Fruit fly (Drosophila melanogaster) whole organism, embryonic: ENCODE measurements around the gene CG32176.

Source experiments
- Ada2b ChIP-seq: fragments of 200-800 bp; sonication (Bioruptor generic); IDR thresholded peaks from 2 replicates; pipeline ENCODE4 v1.3.6; 2022; ENCODE audit warnings: missing biosample characterization, missing genetic modification characterization
- Atf-2 ChIP-seq: fragments of 200-800 bp; sonication (Bioruptor generic); optimal IDR thresholded peaks from 2 replicates; lab custom pipeline; 2016; ENCODE audit warnings: missing biosample characterization, missing genetic modification characterization
- Atf3 ChIP-seq: fragments of 200-800 bp; sonication (Bioruptor generic); optimal IDR thresholded peaks from 3 replicates; lab custom pipeline; 2016; ENCODE audit warnings: missing biosample characterization, missing genetic modification characterization
- CG10321 ChIP-seq: fragments of 200-800 bp; sonication (Bioruptor generic); IDR thresholded peaks from 2 replicates; pipeline ENCODE4 v1.3.6; 2022; ENCODE audit warnings: missing biosample characterization, missing genetic modification characterization
- CG10654 ChIP-seq: fragments of 200-800 bp; sonication (Bioruptor generic); optimal IDR thresholded peaks from 2 replicates; lab custom pipeline; 2016; ENCODE audit warnings: missing biosample characterization, missing genetic modification characterization
- CG11093 ChIP-seq: fragments of 200-800 bp; sonication (Bioruptor generic); IDR thresholded peaks from 3 replicates; pipeline ENCODE4 v1.3.6; 2022; ENCODE audit warnings: missing biosample characterization, missing genetic modification characterization
- CG11723 ChIP-seq: fragments of 200-800 bp; sonication (Bioruptor generic); optimal IDR thresholded peaks from 2 replicates; lab custom pipeline; 2017; ENCODE audit warnings: missing biosample characterization, mild to moderate bottlenecking, missing genetic modification characterization
- CG12769 ChIP-seq: fragments of 200-800 bp; sonication (Bioruptor generic); optimal IDR thresholded peaks from 2 replicates; lab custom pipeline; 2019; ENCODE audit warnings: missing biosample characterization, mild to moderate bottlenecking, missing genetic modification characterization, moderate library complexity
- CG15479 ChIP-seq: fragments of 200-800 bp; sonication (Bioruptor generic); optimal IDR thresholded peaks from 3 replicates; lab custom pipeline; 2019; ENCODE audit warnings: missing biosample characterization, mild to moderate bottlenecking, missing genetic modification characterization, moderate library complexity
- CG15514 ChIP-seq: fragments of 200-800 bp; sonication (Bioruptor generic); optimal IDR thresholded peaks from 3 replicates; lab custom pipeline; 2017; ENCODE audit warnings: missing biosample characterization, missing genetic modification characterization, mild to moderate bottlenecking, moderate library complexity, missing genetic modification reagents
- CG18619 ChIP-seq: fragments of 200-800 bp; sonication (Bioruptor generic); optimal IDR thresholded peaks from 3 replicates; lab custom pipeline; 2017; ENCODE audit warnings: missing biosample characterization, mild to moderate bottlenecking, missing genetic modification characterization
- CG2199 ChIP-seq: fragments of 200-800 bp; sonication (Bioruptor generic); IDR thresholded peaks from 3 replicates; pipeline ENCODE4 v1.3.6; 2022; ENCODE audit warnings: missing biosample characterization, missing genetic modification characterization
- CG31441 ChIP-seq: fragments of 200-800 bp; sonication (Bioruptor generic); IDR thresholded peaks from 2 replicates; pipeline ENCODE4 v1.3.6; 2022; ENCODE audit warnings: missing biosample characterization, missing genetic modification characterization
- CG3407 ChIP-seq: fragments of 200-800 bp; sonication (Bioruptor generic); optimal IDR thresholded peaks from 2 replicates; lab custom pipeline; 2018; ENCODE audit warnings: missing biosample characterization, mild to moderate bottlenecking, missing genetic modification characterization
- CG34224 ChIP-seq: fragments of 200-800 bp; sonication (Bioruptor generic); IDR thresholded peaks from 3 replicates; pipeline ENCODE4 v1.3.6; 2022; ENCODE audit warnings: missing biosample characterization, missing genetic modification characterization; ENCODE audit not compliant: partially characterized antibody
- CG34376 ChIP-seq: fragments of 200-800 bp; sonication (Bioruptor generic); optimal IDR thresholded peaks from 2 replicates; lab custom pipeline; 2018; ENCODE audit warnings: missing biosample characterization, mild to moderate bottlenecking, missing genetic modification characterization
- CG34422 ChIP-seq: fragments of 200-800 bp; sonication (Bioruptor generic); IDR thresholded peaks from 3 replicates; pipeline ENCODE4 v1.3.6; 2022; ENCODE audit warnings: missing biosample characterization, missing genetic modification characterization
- CG4820 ChIP-seq: fragments of 200-800 bp; sonication (Bioruptor generic); optimal IDR thresholded peaks from 3 replicates; lab custom pipeline; 2016; ENCODE audit warnings: missing biosample characterization, missing genetic modification characterization
- CG4854 ChIP-seq: fragments of 200-800 bp; sonication (Bioruptor generic); optimal IDR thresholded peaks from 2 replicates; lab custom pipeline; 2016; ENCODE audit warnings: missing biosample characterization, missing genetic modification characterization, inconsistent platforms
- CG7556 ChIP-seq: fragments of 200-800 bp; sonication (Bioruptor generic); optimal IDR thresholded peaks from 2 replicates; lab custom pipeline; 2017; ENCODE audit warnings: missing biosample characterization, mild to moderate bottlenecking, missing genetic modification characterization
- CkIIα-i1 ChIP-seq: fragments of 200-800 bp; sonication (Bioruptor generic); IDR thresholded peaks from 2 replicates; pipeline ENCODE4 v1.3.6; 2022; ENCODE audit warnings: missing biosample characterization, missing genetic modification characterization
- D19A ChIP-seq: fragments of 200-800 bp; optimal IDR thresholded peaks from 3 replicates; lab custom pipeline; 2019; ENCODE audit warnings: missing biosample characterization, mild to moderate bottlenecking, missing genetic modification characterization, moderate library complexity
- Fer1 ChIP-seq: fragments of 200-800 bp; sonication (Bioruptor generic); optimal IDR thresholded peaks from 2 replicates; lab custom pipeline; 2017; ENCODE audit warnings: missing biosample characterization, mild to moderate bottlenecking, missing genetic modification characterization
- Hand ChIP-seq: fragments of 200-800 bp; sonication (Bioruptor generic); optimal IDR thresholded peaks from 2 replicates; lab custom pipeline; 2017; ENCODE audit warnings: mild to moderate bottlenecking, missing biosample characterization, missing genetic modification reagents, missing genetic modification characterization
- Hey ChIP-seq: fragments of 200-800 bp; sonication (Bioruptor generic); optimal IDR thresholded peaks from 3 replicates; lab custom pipeline; 2018; ENCODE audit warnings: missing biosample characterization, mild to moderate bottlenecking, missing genetic modification characterization
- Hr3 ChIP-seq: fragments of 200-800 bp; sonication (Bioruptor generic); optimal IDR thresholded peaks from 3 replicates; lab custom pipeline; 2016; ENCODE audit warnings: missing biosample characterization, missing genetic modification characterization
- MBD-R2 ChIP-seq: fragments of 200-800 bp; sonication (Bioruptor generic); IDR thresholded peaks from 2 replicates; pipeline ENCODE4 v1.3.6; 2022; ENCODE audit warnings: missing biosample characterization, missing genetic modification characterization
- Mad ChIP-seq: fragments of 200-800 bp; sonication (Bioruptor generic); optimal IDR thresholded peaks from 2 replicates; lab custom pipeline; 2016; ENCODE audit warnings: missing biosample characterization, missing genetic modification characterization
- Med ChIP-seq: fragments of 200-800 bp; sonication (Bioruptor generic); peaks from one replicate; lab custom pipeline; 2016; ENCODE audit warnings: missing biosample characterization, missing genetic modification characterization, mild to moderate bottlenecking, inconsistent platforms, moderate library complexity
- Nf-YC ChIP-seq: fragments of 200-800 bp; optimal IDR thresholded peaks from 3 replicates; lab custom pipeline; 2019; ENCODE audit warnings: missing biosample characterization, mild to moderate bottlenecking, missing genetic modification characterization, moderate library complexity
- Rx ChIP-seq: fragments of 200-800 bp; sonication (Bioruptor generic); IDR thresholded peaks from 2 replicates; pipeline ENCODE4 v1.3.6; 2022; ENCODE audit warnings: missing biosample characterization, missing genetic modification characterization
- Stat92E ChIP-seq, 3 experiments: fragments of >200 bp in 2 of 3; fragments of 200-800 bp in 1 of 3; sonication (Bioruptor generic) in 1 of 3; optimal IDR thresholded peaks; 2 replicates each; lab custom pipeline; 2017 to 2019; ENCODE audit warnings: missing biosample characterization in 3 of 3, missing genetic modification characterization in 3 of 3, mild to moderate bottlenecking in 1 of 3, moderate library complexity in 1 of 3
- Trl ChIP-seq, 3 experiments: fragments of >200 bp in 2 of 3; fragments of 200-800 bp in 1 of 3; sonication (Bioruptor generic) in 1 of 3; optimal IDR thresholded peaks; 2 replicates in 1 of 3; 3 replicates in 2 of 3; lab custom pipeline; 2016 to 2017; ENCODE audit warnings: missing biosample characterization in 1 of 3, missing genetic modification characterization in 1 of 3
- abd-A ChIP-seq: fragments of 200-800 bp; sonication (Bioruptor generic); optimal IDR thresholded peaks from 3 replicates; lab custom pipeline; 2019; ENCODE audit warnings: missing biosample characterization, mild to moderate bottlenecking, missing genetic modification characterization, moderate library complexity
- ase ChIP-seq: fragments of 200-800 bp; sonication (Bioruptor generic); IDR thresholded peaks from 3 replicates; pipeline ENCODE4 v1.3.6; 2022; ENCODE audit warnings: missing biosample characterization, missing genetic modification characterization
- corto ChIP-seq: fragments of 200-800 bp; sonication (Bioruptor generic); optimal IDR thresholded peaks from 2 replicates; lab custom pipeline; 2016; ENCODE audit warnings: missing biosample characterization, mild to moderate bottlenecking, missing genetic modification characterization, moderate library complexity
- dati ChIP-seq: fragments of 200-800 bp; sonication (Bioruptor generic); IDR thresholded peaks from 2 replicates; pipeline ENCODE4 v1.3.6; 2022; ENCODE audit warnings: missing biosample characterization, missing genetic modification characterization
- ems ChIP-seq: fragments of 200-800 bp; sonication (Bioruptor generic); optimal IDR thresholded peaks from 3 replicates; lab custom pipeline; 2016; ENCODE audit warnings: missing biosample characterization, missing genetic modification characterization
- gcm2 ChIP-seq: fragments of 200-800 bp; sonication (Bioruptor generic); optimal IDR thresholded peaks from 2 replicates; lab custom pipeline; 2016; ENCODE audit warnings: missing biosample characterization, missing genetic modification characterization
- gfzf ChIP-seq: fragments of 200-800 bp; sonication (Bioruptor generic); optimal IDR thresholded peaks from 2 replicates; lab custom pipeline; 2016; ENCODE audit warnings: missing biosample characterization, mild to moderate bottlenecking, missing genetic modification characterization, moderate library complexity
- hkb ChIP-seq, 2 experiments: fragments of 200-800 bp in 1 of 2; fragments of >200 bp in 1 of 2; sonication (Bioruptor generic) in 1 of 2; IDR thresholded peaks in 1 of 2; optimal IDR thresholded peaks in 1 of 2; 2 replicates each; pipeline versions ENCODE4 v1.3.6 to Lab custom; 2017 to 2022; ENCODE audit warnings: missing biosample characterization in 1 of 2, missing genetic modification characterization in 1 of 2
- ken ChIP-seq: fragments of 200-800 bp; sonication (Bioruptor generic); IDR thresholded peaks from 3 replicates; pipeline ENCODE4 v1.3.6; 2022; ENCODE audit warnings: missing biosample characterization, missing genetic modification characterization
- lilli ChIP-seq: fragments of 200-800 bp; sonication (Bioruptor generic); optimal IDR thresholded peaks from 3 replicates; lab custom pipeline; 2016; ENCODE audit warnings: missing biosample characterization, missing genetic modification characterization
- nerfin-2 ChIP-seq: fragments of 200-800 bp; sonication (Bioruptor generic); IDR thresholded peaks from 2 replicates; pipeline ENCODE4 v1.3.6; 2022; ENCODE audit warnings: missing biosample characterization, missing genetic modification characterization; ENCODE audit not compliant: partially characterized antibody
- onecut ChIP-seq: fragments of 200-800 bp; sonication (Bioruptor generic); IDR thresholded peaks from 2 replicates; pipeline ENCODE4 v1.3.6; 2022; ENCODE audit warnings: missing biosample characterization, missing genetic modification characterization
- pzg ChIP-seq: fragments of 200-800 bp; sonication (Bioruptor generic); optimal IDR thresholded peaks from 3 replicates; lab custom pipeline; 2018; ENCODE audit warnings: missing biosample characterization, mild to moderate bottlenecking, missing genetic modification characterization, moderate library complexity
- stwl ChIP-seq: fragments of 200-800 bp; sonication (Bioruptor generic); optimal IDR thresholded peaks from 3 replicates; lab custom pipeline; 2018; ENCODE audit warnings: missing biosample characterization, mild to moderate bottlenecking, missing genetic modification characterization, moderate library complexity
- toy ChIP-seq: fragments of 200-800 bp; sonication (Bioruptor generic); IDR thresholded peaks from 2 replicates; pipeline ENCODE4 v1.3.6; 2022; ENCODE audit warnings: missing biosample characterization, missing genetic modification characterization
- unc-4 ChIP-seq: fragments of 200-800 bp; sonication (Bioruptor generic); IDR thresholded peaks from 2 replicates; pipeline ENCODE4 v1.3.6; 2022; ENCODE audit warnings: missing biosample characterization, missing genetic modification characterization; ENCODE audit not compliant: partially characterized antibody
- usp ChIP-seq: fragments of >200 bp; optimal IDR thresholded peaks from 2 replicates; lab custom pipeline; 2017; ENCODE audit warnings: missing biosample characterization, missing genetic modification characterization
- yki ChIP-seq: fragments of >200 bp; optimal IDR thresholded peaks from 3 replicates; lab custom pipeline; 2018

CG32176 gene

DNA sequence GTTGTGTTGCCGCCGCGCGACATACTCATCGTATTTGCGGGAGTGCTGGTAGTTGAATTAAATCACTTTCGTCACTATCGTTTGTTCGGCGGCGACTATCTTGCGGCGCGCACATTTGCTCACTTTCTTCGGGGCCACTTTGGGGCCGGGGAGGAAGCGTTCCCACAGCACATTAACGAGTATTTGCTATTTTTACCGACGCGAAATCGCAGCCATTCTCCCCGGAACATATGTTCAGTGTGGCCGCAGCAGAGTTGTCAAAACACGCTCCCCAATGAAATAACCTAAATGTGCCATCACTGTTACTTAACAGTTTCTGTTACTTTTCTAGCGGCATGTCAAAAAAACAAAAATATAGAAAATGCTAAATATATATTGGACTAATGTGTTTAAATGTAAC is 721 bp upstream of the CG32176 start, which contains the start of gene frc (continued):
- no peak for TF ChIP-seq CG10321
- no peak for TF ChIP-seq Stat92E (GFP tag; optimal IDR thresholded peaks at IDR 0.05; lab: Kevin White, UChicago)
- TF ChIP-seq ken (GFP tag; lab: Robert Waterston, UW), result no peak
- TF ChIP-seq CG31441 (GFP tag; lab: Robert Waterston, UW), result no peak
- peak; percentile 73 for TF ChIP-seq Med (GFP tag; lab: Kevin White, UChicago)
- no peak for TF ChIP-seq Mad (GFP tag; lab: Kevin White, UChicago)
- TF ChIP-seq CG3407, result no peak
- TF ChIP-seq dati (GFP tag; lab: Robert Waterston, UW), result no peak
- TF ChIP-seq yki (lab: Kevin White, UChicago), result no peak
- TF ChIP-seq Nf-YC (tag; lab: Kevin White, UChicago), result no peak
- peak; percentile 35 for TF ChIP-seq CG15514
- TF ChIP-seq CG4854 (GFP tag; lab: Kevin White, UChicago), result no peak
- no peak for TF ChIP-seq CG10654
- no peak for TF ChIP-seq Ada2b (GFP tag; lab: Robert Waterston, UW)
- no peak for TF ChIP-seq CkIIα-i1 (GFP tag; lab: Robert Waterston, UW)
- TF ChIP-seq corto (GFP tag; lab: Kevin White, UChicago), result no peak
- TF ChIP-seq toy (GFP tag; lab: Robert Waterston, UW), result no peak
- peak; percentile 8 for TF ChIP-seq stwl (tag; lab: Kevin White, UChicago)
- peak; percentile 41; the same call in 1 of the 2 replicates for TF ChIP-seq nerfin-2 (GFP tag; lab: Robert Waterston, UW)
- no peak for TF ChIP-seq Atf-2 (GFP tag; lab: Kevin White, UChicago)
- TF ChIP-seq onecut, result no peak
- TF ChIP-seq ems (GFP tag; lab: Kevin White, UChicago), result no peak
- TF ChIP-seq CG15479, result no peak
- TF ChIP-seq CG2199 (GFP tag; lab: Robert Waterston, UW), result no peak
- TF ChIP-seq CG7556 (GFP tag; lab: Kevin White, UChicago), result no peak
- TF ChIP-seq pzg (GFP tag; lab: Kevin White, UChicago), result peak; percentile 56
- no peak for TF ChIP-seq Hand (GFP tag; lab: Kevin White, UChicago)
- no peak for TF ChIP-seq Hr3 (GFP tag; lab: Kevin White, UChicago)
- TF ChIP-seq abd-A, result no peak
- no peak for TF ChIP-seq CG34376
- no peak; the same call in 1 of the 2 replicates for TF ChIP-seq unc-4 (GFP tag; lab: Robert Waterston, UW)
- TF ChIP-seq CG4820, result no peak
- TF ChIP-seq CG12769, result peak; percentile 89
- no peak for TF ChIP-seq CG18619
- no peak for TF ChIP-seq D19A
- TF ChIP-seq Fer1 (GFP tag; lab: Kevin White, UChicago), result no peak
- TF ChIP-seq Atf3, result no peak
- no peak for TF ChIP-seq hkb (optimal IDR thresholded peaks at IDR 0.05; lab: Kevin White, UChicago)
- TF ChIP-seq hkb (GFP tag; IDR thresholded peaks at IDR 0.05; lab: Robert Waterston, UW), result no peak
- no peak for TF ChIP-seq Hey
- TF ChIP-seq Trl (optimal IDR thresholded peaks at IDR 0.05; lab: Kevin White, UChicago), result no peak
- TF ChIP-seq Trl (GFP tag; optimal IDR thresholded peaks at IDR 0.05; lab: Kevin White, UChicago), result no peak
- no peak for TF ChIP-seq usp (GFP tag; lab: Kevin White, UChicago)
- peak; percentile 65 for TF ChIP-seq MBD-R2 (GFP tag; lab: Robert Waterston, UW)
- TF ChIP-seq CG11093 (GFP tag; lab: Robert Waterston, UW), result no peak
- TF ChIP-seq CG34422, result peak; percentile 66; the same call in 1 of the 3 replicates
- 0 out of 3 replicates have a peak, but pooled peaks have one; percentile 14 for TF ChIP-seq CG34224 (GFP tag; lab: Robert Waterston, UW)
- TF ChIP-seq lilli (GFP tag; lab: Kevin White, UChicago), result no peak
- TF ChIP-seq gfzf (GFP tag; lab: Kevin White, UChicago), result peak; percentile 82
- no peak for TF ChIP-seq ase
- no peak for TF ChIP-seq Rx
- TF ChIP-seq CG11723, result no peak
- no peak for TF ChIP-seq gcm2 (GFP tag; lab: Kevin White, UChicago)
